Fruit fly (Drosophila melanogaster) S2 (cell line): ENCODE data around the gene Kaz-m1.

Source experiments
- CG8478 ChIP-seq: fragments of >200 bp; optimal IDR thresholded peaks from 2 replicates; lab custom pipeline; 2018
- CTCF ChIP-seq, 2 experiments: fragments of >200 bp; optimal IDR thresholded peaks; 2 replicates each; lab custom pipeline; 2018

DNA sequence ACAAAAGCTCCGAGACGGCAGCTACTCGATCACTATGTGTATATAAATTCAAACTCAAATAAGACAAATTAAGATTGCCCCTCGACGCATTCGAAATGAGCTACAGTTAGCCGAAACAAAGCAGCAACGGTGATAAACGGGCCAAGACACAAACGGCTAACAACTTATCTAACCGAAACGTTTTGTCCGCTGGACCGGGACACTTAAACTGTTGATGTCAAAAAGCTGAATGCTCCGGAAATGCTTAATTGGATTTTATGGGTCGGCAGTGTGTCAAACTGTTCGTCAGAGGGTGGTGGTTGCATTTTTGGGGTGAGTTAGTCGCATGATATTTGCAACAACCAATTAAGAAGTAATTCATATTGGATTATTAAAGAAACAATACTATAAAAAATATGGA, 7.2 kb upstream of the Kaz-m1 start:
- TF ChIP-seq CTCF (optimal IDR thresholded peaks at IDR 0.05; lab: Kevin White, UChicago) (no peak), CG8478 (lab: Kevin White, UChicago) (no peak)
